Worm (Caenorhabditis elegans): ENCODE data around the gene F55C9.15.

- no peak for TF ChIP-seq elt-1 (tag; optimal IDR thresholded peaks at IDR 0.05)
- TF ChIP-seq skn-1 (tag; optimal IDR thresholded peaks at IDR 0.05), result no peak
- TF ChIP-seq mab-5 (tag; optimal IDR thresholded peaks at IDR 0.05), result no peak
- no peak for TF ChIP-seq ztf-4 (tag; optimal IDR thresholded peaks at IDR 0.05)
- TF ChIP-seq mbf-1 (tag; optimal IDR thresholded peaks at IDR 0.05), result no peak
- no peak for TF ChIP-seq nhr-77 (tag; optimal IDR thresholded peaks at IDR 0.05)
- no peak for TF ChIP-seq egl-27 (tag; optimal IDR thresholded peaks at IDR 0.05)
- TF ChIP-seq sma-9 (GFP tag; optimal IDR thresholded peaks at IDR 0.05), result no peak
- no peak for TF ChIP-seq sma-9 (tag; optimal IDR thresholded peaks at IDR 0.05)
Measured at ce11 chrV:19297510-19297909, 9.3 kb downstream of the F55C9.15 start, which contains the start of gene fbxb-60.

Data from whole organism, L2 larva.